Worm (Caenorhabditis elegans) whole organism, L1 larva: ENCODE results near the gene vamp-7.

Experiments used
- C04F5.9 ChIP-seq: sonication (generic microtip); optimal IDR thresholded peaks from 2 replicates; lab custom pipeline; 2016; ENCODE audit warnings: missing genetic modification characterization, missing compliant biosample characterization
- Y116A8C.19 ChIP-seq: sonication (generic microtip); optimal IDR thresholded peaks from 2 replicates; lab custom pipeline; 2016; ENCODE audit warnings: missing compliant biosample characterization, missing genetic modification characterization, borderline replicate concordance
- ama-1 ChIP-seq: fragments of 150-350 bp; optimal IDR thresholded peaks from 2 replicates; lab custom pipeline; 2014
- ceh-63 ChIP-seq: fragments of 200-800 bp; sonication (Bioruptor generic); optimal IDR thresholded peaks from 2 replicates; lab custom pipeline; 2018; ENCODE audit warnings: mild to moderate bottlenecking, missing genetic modification characterization, missing compliant biosample characterization
- ceh-8 ChIP-seq: fragments of 200-800 bp; sonication (Bioruptor generic); optimal IDR thresholded peaks from 2 replicates; lab custom pipeline; 2018; ENCODE audit warnings: mild to moderate bottlenecking, missing genetic modification characterization, moderate library complexity, missing compliant biosample characterization
- ceh-82 ChIP-seq, 3 experiments: fragments of 150-350 bp in 1 of 3; sonication (generic microtip) in 2 of 3; optimal IDR thresholded peaks; 2 replicates each; lab custom pipeline; 2014 to 2017; ENCODE audit warnings: missing biosample characterization in 3 of 3, missing genetic modification characterization in 3 of 3
- ces-1 ChIP-seq: fragments of 150-350 bp; optimal IDR thresholded peaks from 2 replicates; lab custom pipeline; 2014; ENCODE audit warnings: missing biosample characterization, missing genetic modification reagents, missing genetic modification characterization
- dpl-1 ChIP-seq, 3 experiments: fragments of 150-350 bp in 2 of 3; sonication (generic microtip) in 1 of 3; optimal IDR thresholded peaks; 2 replicates each; lab custom pipeline; 2014 to 2017; ENCODE audit warnings: missing biosample characterization in 3 of 3, missing genetic modification characterization in 3 of 3, missing genetic modification reagents in 3 of 3
- efl-1 ChIP-seq, 4 experiments: fragments of 150-350 bp; optimal IDR thresholded peaks in 3 of 4; peaks in 1 of 4; 1 replicate in 1 of 4; 2 replicates in 3 of 4; lab custom pipeline; 2014; ENCODE audit warnings: missing biosample characterization in 2 of 4, missing genetic modification characterization in 2 of 4, missing genetic modification reagents in 2 of 4
- egl-27 ChIP-seq, 2 experiments: fragments of 150-350 bp in 1 of 2; sonication (generic microtip); optimal IDR thresholded peaks; 3 replicates each; lab custom pipeline; 2017 to 2018; ENCODE audit warnings: missing biosample characterization in 2 of 2, missing genetic modification characterization in 2 of 2, missing genetic modification reagents in 2 of 2
- fkh-10 ChIP-seq: sonication (generic microtip); optimal IDR thresholded peaks from 2 replicates; lab custom pipeline; 2017; ENCODE audit warnings: missing biosample characterization, missing genetic modification reagents, missing genetic modification characterization
- fkh-4 ChIP-seq: sonication (generic microtip); optimal IDR thresholded peaks from 2 replicates; lab custom pipeline; 2016; ENCODE audit warnings: missing compliant biosample characterization, missing genetic modification characterization, borderline replicate concordance
- grh-1 ChIP-seq: fragments of 200-800 bp; sonication (Bioruptor generic); IDR thresholded peaks from 2 replicates; pipeline ENCODE4 v1.3.6; 2022; ENCODE audit warnings: missing genetic modification reagents, missing genetic modification characterization, missing compliant biosample characterization
- isw-1 ChIP-seq: fragments of 200-800 bp; sonication (Bioruptor generic); IDR thresholded peaks from 2 replicates; pipeline ENCODE4 v1.3.6; 2022; ENCODE audit warnings: missing genetic modification characterization, missing compliant biosample characterization
- jun-1 ChIP-seq: fragments of 150-350 bp; optimal IDR thresholded peaks from 2 replicates; lab custom pipeline; 2014; ENCODE audit warnings: missing biosample characterization, missing genetic modification reagents, missing genetic modification characterization
- lin-14 ChIP-seq: fragments of 200-800 bp; sonication (Bioruptor generic); optimal IDR thresholded peaks from 2 replicates; lab custom pipeline; 2018; ENCODE audit warnings: mild to moderate bottlenecking, missing genetic modification characterization, moderate library complexity, missing compliant biosample characterization
- lin-39 ChIP-seq: fragments of 150-350 bp; optimal IDR thresholded peaks from 2 replicates; lab custom pipeline; 2014; ENCODE audit warnings: missing biosample characterization, missing genetic modification reagents, missing genetic modification characterization
- nhr-11 ChIP-seq: fragments of 150-350 bp; optimal IDR thresholded peaks from 2 replicates; lab custom pipeline; 2014; ENCODE audit warnings: missing biosample characterization, missing genetic modification characterization
- nhr-12 ChIP-seq: sonication (generic microtip); optimal IDR thresholded peaks from 2 replicates; lab custom pipeline; 2017; ENCODE audit warnings: missing biosample characterization, missing genetic modification characterization
- nhr-19 ChIP-seq: fragments of 200-800 bp; sonication (Bioruptor generic); conservative IDR thresholded peaks from 2 replicates; pipeline ENCODE4 v1.3.6; 2022; ENCODE audit warnings: missing genetic modification characterization, missing compliant biosample characterization
- nhr-237 ChIP-seq: fragments of 150-350 bp; optimal IDR thresholded peaks from 2 replicates; lab custom pipeline; 2014; ENCODE audit warnings: missing biosample characterization, missing genetic modification characterization
- nhr-47 ChIP-seq: sonication (generic microtip); optimal IDR thresholded peaks from 2 replicates; lab custom pipeline; 2016; ENCODE audit warnings: mild to moderate bottlenecking, missing genetic modification characterization, moderate library complexity, missing compliant biosample characterization
- nhr-77 ChIP-seq: fragments of 150-350 bp; optimal IDR thresholded peaks from 2 replicates; lab custom pipeline; 2014; ENCODE audit warnings: missing biosample characterization, missing genetic modification characterization
- pag-3 ChIP-seq: sonication (generic microtip); optimal IDR thresholded peaks from 2 replicates; lab custom pipeline; 2017; ENCODE audit warnings: missing genetic modification characterization, mild to moderate bottlenecking, missing compliant biosample characterization, antibody characterized with exemption, borderline replicate concordance; ENCODE audit not compliant: insufficient read depth
- rnt-1 ChIP-seq: sonication (generic microtip); optimal IDR thresholded peaks from 2 replicates; lab custom pipeline; 2016; ENCODE audit warnings: mild to moderate bottlenecking, missing genetic modification characterization, moderate library complexity, missing compliant biosample characterization
- skn-1 ChIP-seq: fragments of 150-350 bp; optimal IDR thresholded peaks from 2 replicates; lab custom pipeline; 2014; ENCODE audit warnings: missing biosample characterization, missing genetic modification characterization
- snpc-4 ChIP-seq: fragments of 150-350 bp; optimal IDR thresholded peaks from 2 replicates; lab custom pipeline; 2014; ENCODE audit warnings: missing biosample characterization, missing genetic modification characterization
- snu-23 ChIP-seq: sonication (generic microtip); optimal IDR thresholded peaks from 2 replicates; lab custom pipeline; 2016; ENCODE audit warnings: missing genetic modification characterization, missing compliant biosample characterization
- sox-4 ChIP-seq: sonication (generic microtip); optimal IDR thresholded peaks from 2 replicates; lab custom pipeline; 2016; ENCODE audit warnings: missing genetic modification characterization, missing compliant biosample characterization
- tbx-2 ChIP-seq: sonication (generic microtip); optimal IDR thresholded peaks from 2 replicates; lab custom pipeline; 2016; ENCODE audit warnings: missing genetic modification characterization, missing compliant biosample characterization
- tlp-1 ChIP-seq: fragments of 150-350 bp; optimal IDR thresholded peaks from 2 replicates; lab custom pipeline; 2014; ENCODE audit warnings: missing biosample characterization, missing genetic modification characterization
- unc-130 ChIP-seq: fragments of 150-350 bp; optimal IDR thresholded peaks from 2 replicates; lab custom pipeline; 2017; ENCODE audit warnings: missing biosample characterization, missing genetic modification characterization, inconsistent platforms
- unc-30 ChIP-seq: sonication (generic microtip); optimal IDR thresholded peaks from 2 replicates; lab custom pipeline; 2017; ENCODE audit warnings: missing biosample characterization, missing genetic modification characterization
- unc-98 ChIP-seq: fragments of 200-800 bp; sonication (Bioruptor generic); IDR thresholded peaks from 2 replicates; pipeline ENCODE4 v1.3.6; 2022; ENCODE audit warnings: missing genetic modification characterization, missing compliant biosample characterization
- vab-15 ChIP-seq: sonication (generic microtip); optimal IDR thresholded peaks from 2 replicates; lab custom pipeline; 2017; ENCODE audit warnings: missing genotype, mild to moderate bottlenecking, missing genetic modification characterization, missing compliant biosample characterization
- zag-1 ChIP-seq: fragments of 150-350 bp; optimal IDR thresholded peaks from 2 replicates; lab custom pipeline; 2014; ENCODE audit warnings: missing biosample characterization, missing genetic modification characterization
- ztf-11 ChIP-seq, 2 experiments: sonication (generic microtip); optimal IDR thresholded peaks; 2 replicates each; lab custom pipeline; 2016 to 2017; ENCODE audit warnings: missing genetic modification characterization in 2 of 2, missing biosample characterization in 1 of 2, missing compliant biosample characterization in 1 of 2
- ztf-4 ChIP-seq: fragments of 150-350 bp; optimal IDR thresholded peaks from 2 replicates; lab custom pipeline; 2014; ENCODE audit warnings: missing biosample characterization, missing genetic modification characterization

vamp-7 gene

DNA sequence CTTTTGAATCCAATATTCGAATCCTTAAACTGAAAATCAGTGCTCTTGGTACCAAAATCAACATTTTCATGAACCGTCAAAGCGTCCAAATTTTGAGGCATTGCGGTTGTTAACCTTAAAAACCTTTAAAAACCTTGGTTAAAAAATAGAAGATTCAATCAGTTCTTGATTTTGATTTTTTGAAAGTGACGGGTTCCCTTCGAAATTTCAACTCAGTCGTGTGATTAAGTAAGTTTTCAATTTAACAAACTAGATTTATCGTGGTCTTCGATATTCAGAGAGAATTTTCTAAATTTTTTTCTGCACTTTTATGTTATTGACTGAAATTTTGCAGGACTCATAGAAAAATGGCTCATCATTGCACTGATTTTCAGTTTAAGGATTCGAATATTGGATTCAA, 39.6 kb upstream of the vamp-7 start, which contains the start of the genes Y69A2AR.25 and Y69A2AR.12:
Y69A2AR.25 (minus strand) TSS at position 101 of the 400 bp plus-strand sequence.
Y69A2AR.12 (plus strand) TSS at position 348 of the 400 bp plus-strand sequence.
- TF ChIP-seq lin-39 (tag; lab: Kevin White, UChicago) (no peak), nhr-11 (tag; lab: Kevin White, UChicago) (no peak), snpc-4 (tag; lab: Kevin White, UChicago) (no peak), nhr-19 (GFP tag; lab: Robert Waterston, UW) (no peak), Y116A8C.19 (tag; lab: Kevin White, UChicago) (no peak), dpl-1 (GFP tag; optimal IDR thresholded peaks at IDR 0.05; lab: Kevin White, UChicago) (no peak), isw-1 (GFP tag; lab: Robert Waterston, UW) (no peak), nhr-47 (tag; lab: Kevin White, UChicago) (no peak), unc-98 (no peak), ztf-11 (tag; optimal IDR thresholded peaks at IDR 0.05; lab: Kevin White, UChicago) (no peak), pag-3 (tag; lab: Kevin White, UChicago) (no peak), ceh-8 (GFP tag; lab: Kevin White, UChicago) (no peak), unc-130 (no peak), ces-1 (GFP tag; lab: Kevin White, UChicago) (no peak), unc-30 (tag; lab: Kevin White, UChicago) (no peak), vab-15 (tag; lab: Kevin White, UChicago) (no peak)

DNA sequence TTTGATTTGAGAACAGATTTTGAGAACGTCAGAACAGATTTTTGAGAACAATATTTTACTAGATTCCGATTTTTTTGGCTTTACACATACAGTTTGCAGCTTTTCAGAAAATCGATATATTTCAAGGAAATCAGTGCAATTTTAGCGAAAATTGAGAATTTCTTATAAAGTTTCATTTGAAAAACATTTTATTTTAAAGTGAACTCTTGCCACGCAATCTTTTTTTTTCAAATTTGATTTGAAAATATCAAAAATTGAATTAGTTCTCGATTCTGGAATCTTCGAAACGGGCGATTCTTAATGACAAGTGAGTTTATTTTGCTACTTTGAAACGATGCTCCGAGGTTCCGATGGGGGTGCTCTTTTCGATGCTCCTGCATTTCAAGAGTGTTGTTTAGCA, 35.7 kb upstream of the vamp-7 start, which contains the start of gene Y69A2AR.51:
Y69A2AR.51 (plus strand) TSS at position 301 of the 400 bp plus-strand sequence.
- TF ChIP-seq tbx-2 (tag; lab: Kevin White, UChicago) (no peak), tlp-1 (tag; lab: Kevin White, UChicago) (no peak), ama-1 (no peak)

DNA sequence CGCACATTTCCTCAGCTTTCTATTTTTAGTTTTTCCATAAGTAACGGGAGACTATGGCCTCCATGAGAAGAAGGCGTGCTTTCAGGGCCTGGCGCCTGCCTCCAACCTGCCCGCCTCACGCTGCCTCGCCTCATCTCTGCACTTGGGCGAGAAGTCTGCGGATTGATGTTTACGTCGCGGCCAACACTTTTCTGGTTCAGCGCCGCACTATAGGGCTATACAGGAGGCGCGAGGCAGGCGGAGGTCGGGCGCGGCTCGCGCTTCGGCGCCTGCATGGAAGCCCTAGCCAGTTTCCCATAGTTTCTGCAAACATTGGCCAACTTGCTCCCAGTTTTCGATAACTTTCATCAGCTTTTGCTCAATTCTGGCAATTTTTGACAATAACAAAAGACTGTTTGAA, 34.7 kb upstream of the vamp-7 start:
- TF ChIP-seq rnt-1 (tag; lab: Kevin White, UChicago) (no peak), jun-1 (tag; lab: Kevin White, UChicago) (no peak), nhr-12 (tag; lab: Kevin White, UChicago) (no peak), ztf-4 (tag; lab: Kevin White, UChicago) (no peak), unc-98 (no peak), egl-27 (tag; optimal IDR thresholded peaks at IDR 0.05; lab: Kevin White, UChicago) (no peak), efl-1 (optimal IDR thresholded peaks at IDR 0.05; lab: Kevin White, UChicago) (no peak), efl-1 (GFP tag; optimal IDR thresholded peaks at IDR 0.05 in 1 of 2; lab: Kevin White, UChicago) (no peak), ztf-11 (tag; optimal IDR thresholded peaks at IDR 0.05; lab: Kevin White, UChicago) (no peak), nhr-237 (no peak), grh-1 (GFP tag; lab: Robert Waterston, UW) (no peak), zag-1 (no peak), dpl-1 (GFP tag; optimal IDR thresholded peaks at IDR 0.05; lab: Kevin White, UChicago) (no peak), C04F5.9 (tag; lab: Kevin White, UChicago) (no peak), fkh-10 (GFP tag; lab: Kevin White, UChicago) (no peak)

DNA sequence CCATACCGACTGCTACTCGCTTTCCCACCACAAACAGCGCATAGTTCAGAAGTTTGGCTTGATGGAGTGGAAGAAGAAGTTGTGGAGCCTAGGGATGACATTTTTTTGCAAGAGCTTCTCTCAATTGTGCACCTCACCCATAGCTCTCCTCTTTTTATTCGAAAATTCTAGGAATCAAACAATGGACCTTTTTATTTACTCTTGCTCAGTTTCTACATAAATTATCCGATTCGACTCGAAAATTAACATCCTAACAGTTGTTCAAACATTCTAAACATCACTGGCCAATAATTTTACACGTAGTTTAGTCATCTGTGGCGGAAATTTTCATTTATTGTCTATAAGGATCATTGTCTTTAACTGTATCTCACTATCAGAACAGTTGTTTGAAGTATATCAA, 26.4 kb upstream of the vamp-7 start, which contains the start of gene nhr-242:
nhr-242 (minus strand) TSS at position 101 of the 400 bp plus-strand sequence.
- TF ChIP-seq nhr-11 (tag; lab: Kevin White, UChicago), result no peak
- no peak for TF ChIP-seq fkh-4 (tag; lab: Kevin White, UChicago)
- no peak for TF ChIP-seq grh-1 (GFP tag; lab: Robert Waterston, UW)
- TF ChIP-seq snu-23 (GFP tag; lab: Kevin White, UChicago), result no peak
- no peak for TF ChIP-seq sox-4 (tag; lab: Kevin White, UChicago)
- no peak for TF ChIP-seq nhr-77
- TF ChIP-seq ceh-63 (GFP tag; lab: Kevin White, UChicago), result no peak
- TF ChIP-seq lin-14 (GFP tag; lab: Kevin White, UChicago), result no peak
- no peak for TF ChIP-seq Y116A8C.19 (tag; lab: Kevin White, UChicago)
- TF ChIP-seq fkh-10 (GFP tag; lab: Kevin White, UChicago), result no peak
- TF ChIP-seq skn-1 (tag; lab: Kevin White, UChicago), result no peak
- TF ChIP-seq ceh-82 (tag; optimal IDR thresholded peaks at IDR 0.05; lab: Kevin White, UChicago), result no peak
